Worm (Caenorhabditis elegans): ENCODE results near the gene T13C2.3.

Gene T13C2.3

DNA sequence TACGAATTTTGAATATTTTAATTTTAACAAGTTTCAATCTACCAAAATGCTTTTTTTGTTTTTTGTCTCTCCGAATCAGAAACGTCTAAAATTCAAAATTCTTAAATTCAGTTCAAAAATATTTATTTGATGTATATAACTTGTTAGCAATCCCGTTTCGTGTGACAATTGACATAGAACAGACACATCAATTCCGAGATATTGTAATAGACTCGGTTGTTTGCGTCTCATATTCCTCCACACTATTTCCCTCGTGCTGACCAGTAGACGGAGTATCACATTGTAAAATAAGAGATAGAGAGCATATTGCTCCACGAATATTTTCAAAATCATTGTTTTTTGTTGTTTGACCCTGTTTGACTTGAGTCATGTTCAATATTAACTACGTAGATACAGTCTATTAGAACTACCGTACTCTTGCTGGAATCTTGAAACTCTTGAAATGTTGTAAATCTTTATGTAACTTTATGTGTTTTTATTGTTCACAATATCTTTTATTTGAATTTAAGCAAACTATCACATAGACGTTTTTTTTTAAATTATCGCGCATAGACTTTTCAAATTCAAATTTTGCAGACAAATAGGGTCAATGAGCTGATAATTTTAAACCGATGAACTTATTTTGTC is at the start of gene T13C2.3:
Gene T13C2.3 (plus strand): TSS at position 577 of the 627 bp plus-strand sequence.
- peak; percentile 36 for TF ChIP-seq unc-55 (GFP tag; optimal IDR thresholded peaks at IDR 0.05)
- no peak for TF ChIP-seq pag-3 (tag; optimal IDR thresholded peaks at IDR 0.05; ENCODE audit: borderline replicate concordance)

DNA sequence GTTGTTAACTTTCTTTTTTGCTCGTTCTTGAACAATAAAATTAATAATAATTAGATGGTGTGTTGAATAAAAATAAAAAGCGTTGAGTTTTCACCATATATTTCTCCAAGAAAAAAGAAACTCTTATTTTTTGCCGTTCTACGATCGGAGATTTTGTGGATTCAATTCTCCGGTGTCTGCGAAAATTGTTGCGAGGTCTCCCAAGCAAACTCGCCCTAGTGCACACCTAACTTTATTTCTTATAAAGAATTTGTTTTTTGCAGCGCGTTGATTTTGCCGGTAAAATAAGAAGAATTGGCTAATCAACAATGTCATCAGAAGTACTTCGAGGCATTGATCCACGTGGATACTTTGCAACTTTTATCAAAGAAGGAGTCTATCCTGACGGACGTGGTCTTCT is 47.6 kb upstream of the T13C2.3 start, which contains the start of gene exos-8:
Gene exos-8 (plus strand): TSS at position 264 of the 400 bp plus-strand sequence.
- TF ChIP-seq fax-1 (tag; optimal IDR thresholded peaks at IDR 0.05), result peak; percentile 91
- no peak for TF ChIP-seq nhr-11 (tag; optimal IDR thresholded peaks at IDR 0.05)
- no peak for TF ChIP-seq sdc-2 (tag; optimal IDR thresholded peaks at IDR 0.05)
- TF ChIP-seq npax-4 (tag; optimal IDR thresholded peaks at IDR 0.05), result no peak
- TF ChIP-seq ceh-19 (GFP tag; optimal IDR thresholded peaks at IDR 0.05), result peak; percentile 67
- TF ChIP-seq lin-11 (tag; optimal IDR thresholded peaks at IDR 0.05), result no peak
- TF ChIP-seq elt-4 (tag; optimal IDR thresholded peaks at IDR 0.05), result no peak
- no peak for TF ChIP-seq K02D7.2 (tag; optimal IDR thresholded peaks at IDR 0.05)
- peak; percentile 38 for TF ChIP-seq hlh-15 (tag; optimal IDR thresholded peaks at IDR 0.05)
- TF ChIP-seq pax-1 (tag; optimal IDR thresholded peaks at IDR 0.05), result no peak
- TF ChIP-seq nfya-1 (tag; optimal IDR thresholded peaks at IDR 0.05), result peak; percentile 1
- TF ChIP-seq fkh-6 (tag; optimal IDR thresholded peaks at IDR 0.05), result peak; percentile 59
- TF ChIP-seq che-1 (tag; optimal IDR thresholded peaks at IDR 0.05), result no peak
- TF ChIP-seq pha-4 (tag; optimal IDR thresholded peaks at IDR 0.05), result no peak
- TF ChIP-seq pqm-1 (tag; optimal IDR thresholded peaks at IDR 0.05), result peak; percentile 56
- TF ChIP-seq ceh-30 (tag; optimal IDR thresholded peaks at IDR 0.05), result no peak
- TF ChIP-seq mec-3 (tag; optimal IDR thresholded peaks at IDR 0.05; ENCODE audit: borderline replicate concordance), result no peak
- TF ChIP-seq ets-4 (tag; optimal IDR thresholded peaks at IDR 0.05), result peak; percentile 76
- no peak for TF ChIP-seq elt-2 (tag; optimal IDR thresholded peaks at IDR 0.05)
- TF ChIP-seq ceh-2 (tag; optimal IDR thresholded peaks at IDR 0.05), result peak; percentile 90
- peak; percentile 39 for TF ChIP-seq hlh-6 (tag; optimal IDR thresholded peaks at IDR 0.05)
- TF ChIP-seq pat-9 (tag; optimal IDR thresholded peaks at IDR 0.05), result no peak
- no peak for TF ChIP-seq pag-3 (tag; optimal IDR thresholded peaks at IDR 0.05; ENCODE audit: borderline replicate concordance)
- no peak for TF ChIP-seq ceh-22 (tag; optimal IDR thresholded peaks at IDR 0.05)
- TF ChIP-seq ceh-14 (tag; optimal IDR thresholded peaks at IDR 0.05), result peak; percentile 91
- peak; percentile 11 for TF ChIP-seq T23F11.4 (GFP tag; optimal IDR thresholded peaks at IDR 0.05)
- no peak for TF ChIP-seq ceh-6 (GFP tag; optimal IDR thresholded peaks at IDR 0.05)
- TF ChIP-seq syd-9 (tag; optimal IDR thresholded peaks at IDR 0.05), result peak; percentile 49
- TF ChIP-seq rnt-1 (tag; optimal IDR thresholded peaks at IDR 0.05), result peak; percentile 91
- TF ChIP-seq nhr-232 (tag; optimal IDR thresholded peaks at IDR 0.05), result no peak
- no peak for TF ChIP-seq dve-1 (tag; optimal IDR thresholded peaks at IDR 0.05)
- no peak for TF ChIP-seq gmeb-2 (tag; optimal IDR thresholded peaks at IDR 0.05)
- no peak for TF ChIP-seq C38D4.7 (GFP tag; optimal IDR thresholded peaks at IDR 0.05)
- no peak for TF ChIP-seq pha-2 (tag; optimal IDR thresholded peaks at IDR 0.05)
- TF ChIP-seq hlh-8 (tag; optimal IDR thresholded peaks at IDR 0.05), result peak; percentile 76
- TF ChIP-seq ahr-1 (tag; optimal IDR thresholded peaks at IDR 0.05), result peak; percentile 58
- no peak for TF ChIP-seq ceh-48 (tag; optimal IDR thresholded peaks at IDR 0.05)
- TF ChIP-seq unc-55 (GFP tag; optimal IDR thresholded peaks at IDR 0.05), result no peak
- TF ChIP-seq C08G9.2 (tag; optimal IDR thresholded peaks at IDR 0.05), result peak; percentile 93
- TF ChIP-seq hlh-30 (tag; optimal IDR thresholded peaks at IDR 0.05; ENCODE audit: insufficient read depth), result no peak
- peak; percentile 96 for TF ChIP-seq tbx-2 (tag; optimal IDR thresholded peaks at IDR 0.05)
- peak; percentile 72 for TF ChIP-seq ceh-34 (tag; optimal IDR thresholded peaks at IDR 0.05)
- peak; percentile 85 for TF ChIP-seq unc-42 (tag; optimal IDR thresholded peaks at IDR 0.05)
- no peak for TF ChIP-seq ceh-24 (tag; optimal IDR thresholded peaks at IDR 0.05)
- TF ChIP-seq eyg-1 (tag; optimal IDR thresholded peaks at IDR 0.05), result no peak
- peak; percentile 30 for TF ChIP-seq ztf-16 (tag; optimal IDR thresholded peaks at IDR 0.05)
- peak; percentile 83 for TF ChIP-seq tbx-7 (tag; optimal IDR thresholded peaks at IDR 0.05)
- TF ChIP-seq ref-2 (tag; optimal IDR thresholded peaks at IDR 0.05), result peak; percentile 95
- TF ChIP-seq unc-86 (tag; optimal IDR thresholded peaks at IDR 0.05), result peak; percentile 49
- TF ChIP-seq ceh-31 (tag; optimal IDR thresholded peaks at IDR 0.05), result peak; percentile 97
